Fruit fly (Drosophila melanogaster): ENCODE data around the gene twit.
A peak's percentile ranks its signal among the peaks of the same experiment; 100 is the strongest.

twit gene

DNA sequence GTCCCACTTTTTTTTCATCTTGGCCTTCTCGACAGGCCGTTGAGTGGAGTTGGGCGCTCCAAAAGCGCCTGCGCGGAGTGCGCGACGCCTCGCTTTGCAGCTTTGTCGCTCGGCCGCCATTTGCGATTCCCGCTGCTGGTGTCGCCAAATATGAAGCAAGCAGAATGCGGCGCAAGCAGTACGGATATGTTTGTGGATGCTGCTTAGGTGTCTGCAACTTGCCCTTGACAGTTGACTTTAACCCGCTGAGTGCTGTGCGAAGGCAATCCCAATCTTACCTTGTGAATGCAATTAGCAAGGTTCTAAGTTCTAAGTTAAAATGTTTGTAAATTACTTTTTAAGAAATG, 30.4 kb upstream of the twit start (continued):
- TF ChIP-seq Ets97D (GFP tag; optimal IDR thresholded peaks at IDR 0.05) (no peak), Bgb (GFP tag; IDR thresholded peaks at IDR 0.05; ENCODE audit: partially characterized antibody) (0 out of 2 replicates have a peak, but pooled peaks have one; percentile 20), Ets65A (GFP tag) (peak; percentile 13), CG6791 (GFP tag; IDR thresholded peaks at IDR 0.05; ENCODE audit: partially characterized antibody) (no peak), ewg (GFP tag; optimal IDR thresholded peaks at IDR 0.05) (peak; percentile 64), pros (GFP tag; optimal IDR thresholded peaks at IDR 0.05) (peak; percentile 34), phol (tag; optimal IDR thresholded peaks at IDR 0.05) (peak; percentile 10), CG8765 (GFP tag; IDR thresholded peaks at IDR 0.05) (peak; percentile 78; the same call in 1 of the 2 replicates), Med (GFP tag) (peak; percentile 12), en (GFP tag; optimal IDR thresholded peaks at IDR 0.05) (no peak), stwl (tag; optimal IDR thresholded peaks at IDR 0.05) (no peak), abd-A (tag; optimal IDR thresholded peaks at IDR 0.05) (peak; percentile 36), bowl (GFP tag; IDR thresholded peaks at IDR 0.05) (peak; percentile 35; the same call in 1 of the 2 replicates)

DNA sequence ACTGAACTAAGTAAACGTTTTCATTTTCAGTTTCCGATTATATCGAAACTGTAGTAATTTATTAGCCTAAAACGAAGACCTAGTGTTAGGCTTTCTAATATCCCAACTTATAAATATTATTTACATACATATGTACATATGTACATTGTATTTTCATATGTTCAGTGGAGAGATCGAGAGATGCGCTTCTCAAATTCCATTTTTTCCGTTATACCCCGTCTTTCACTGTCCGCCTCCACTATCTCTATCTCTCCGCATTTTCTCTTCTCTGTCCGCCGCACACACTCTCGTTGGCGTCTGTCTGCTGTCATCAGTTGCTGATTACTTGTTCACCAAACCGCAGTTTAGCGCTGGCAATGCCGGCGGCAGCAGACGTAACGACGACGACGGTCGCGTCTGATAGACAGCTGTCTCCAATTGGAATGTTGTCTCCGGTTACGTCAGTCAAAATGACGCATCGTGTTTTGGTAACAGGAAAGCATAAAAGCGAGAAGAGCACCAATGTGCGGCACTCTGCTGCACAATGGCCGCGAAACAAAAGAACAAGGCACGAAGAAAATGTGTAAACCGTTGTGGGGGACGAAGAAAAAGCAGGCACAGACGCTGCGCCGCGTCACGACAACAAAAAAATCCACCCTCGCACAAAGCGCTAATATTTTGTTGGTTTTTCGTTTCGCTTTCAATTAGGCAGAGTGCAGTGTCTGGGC, 29.7 kb upstream of the twit start, which contains the start of gene CG9331:
TSS of gene CG9331 (plus strand) at position 340 of the 707 bp plus-strand sequence.
- TF ChIP-seq psq (GFP tag; optimal IDR thresholded peaks at IDR 0.05) (peak; percentile 45), Usf (GFP tag; optimal IDR thresholded peaks at IDR 0.05) (no peak), otp (GFP tag; IDR thresholded peaks at IDR 0.05) (0 out of 3 replicates have a peak, but pooled peaks have one; percentile 30), ato (GFP tag; IDR thresholded peaks at IDR 0.05; ENCODE audit: partially characterized antibody) (peak; percentile 59; the same call in 1 of the 2 replicates), hkb (optimal IDR thresholded peaks at IDR 0.05) (peak; percentile 58), hkb (GFP tag; IDR thresholded peaks at IDR 0.05) (no peak), CG31224 (GFP tag; IDR thresholded peaks at IDR 0.05) (peak; percentile 100), CG4820 (GFP tag; optimal IDR thresholded peaks at IDR 0.05) (no peak), CG12236 (GFP tag; optimal IDR thresholded peaks at IDR 0.05) (no peak), CG13894 (tag; optimal IDR thresholded peaks at IDR 0.05) (peak; percentile 15), sr (GFP tag; IDR thresholded peaks at IDR 0.05) (peak; percentile 42; the same call in 1 of the 3 replicates), Eip74EF (GFP tag; optimal IDR thresholded peaks at IDR 0.05) (no peak), shn (GFP tag; optimal IDR thresholded peaks at IDR 0.05) (peak; percentile 24), gsb-n (tag; optimal IDR thresholded peaks at IDR 0.05) (no peak), sens (GFP tag) (peak; percentile 27), CG16813 (GFP tag; IDR thresholded peaks at IDR 0.05; ENCODE audit: partially characterized antibody) (peak; percentile 40; the same call in 1 of the 3 replicates), Drgx (GFP tag; IDR thresholded peaks at IDR 0.05) (peak; percentile 28; the same call in 1 of the 2 replicates), lola (GFP tag; optimal IDR thresholded peaks at IDR 0.05) (no peak), HmgD (GFP tag; optimal IDR thresholded peaks at IDR 0.05) (peak; percentile 4), CTCF (GFP tag; optimal IDR thresholded peaks at IDR 0.05) (no peak), BEAF-32 (GFP tag; optimal IDR thresholded peaks at IDR 0.05) (peak; percentile 25), Pdp1 (GFP tag; optimal IDR thresholded peaks at IDR 0.05) (peak in 1 of 2 experiments; percentile 99), CG9215 (GFP tag; IDR thresholded peaks at IDR 0.05) (peak; percentile 84), Lhr (GFP tag; optimal IDR thresholded peaks at IDR 0.05) (peak; percentile 68), ap (GFP tag; IDR thresholded peaks at IDR 0.05) (no peak), Dll (GFP tag; IDR thresholded peaks at IDR 0.05; ENCODE audit: partially characterized antibody) (peak; percentile 57; the same call in 3 of the 4 replicates), nom (GFP tag; optimal IDR thresholded peaks at IDR 0.05) (peak; percentile 22), CG10543 (GFP tag; optimal IDR thresholded peaks at IDR 0.05) (peak; percentile 66), CG14860 (GFP tag; IDR thresholded peaks at IDR 0.05; ENCODE audit: partially characterized antibody) (peak; percentile 51; the same call in 1 of the 3 replicates), Aef1 (GFP tag; IDR thresholded peaks at IDR 0.05) (0 out of 3 replicates have a peak, but pooled peaks have one; percentile 28), CG9727 (GFP tag; optimal IDR thresholded peaks at IDR 0.05) (no peak), Opbp (GFP tag; IDR thresholded peaks at IDR 0.05; ENCODE audit: partially characterized antibody) (peak; percentile 65; the same call in 2 of the 3 replicates), CG8765 (GFP tag; IDR thresholded peaks at IDR 0.05) (no peak), nerfin-2 (GFP tag; IDR thresholded peaks at IDR 0.05; ENCODE audit: partially characterized antibody) (peak; percentile 53; the same call in 1 of the 2 replicates), CG5953 (GFP tag; IDR thresholded peaks at IDR 0.05) (0 out of 2 replicates have a peak, but pooled peaks have one; percentile 3)

All from whole organism, embryonic.